Worm (Caenorhabditis elegans) whole organism, young adult: ENCODE measurements around the gene F54D10.5.

Experiments
- him-1 ChIP-seq: sonication (generic microtip); optimal IDR thresholded peaks from 2 replicates; lab custom pipeline; 2016; ENCODE audit warnings: missing genotype, missing genetic modification reagents, missing genetic modification characterization, missing compliant biosample characterization
- lir-1 ChIP-seq: fragments of 200-800 bp; sonication (Bioruptor generic); conservative IDR thresholded peaks from 2 replicates; pipeline ENCODE4 v1.3.6; 2022; ENCODE audit warnings: missing genetic modification reagents, missing genetic modification characterization, missing compliant biosample characterization

DNA sequence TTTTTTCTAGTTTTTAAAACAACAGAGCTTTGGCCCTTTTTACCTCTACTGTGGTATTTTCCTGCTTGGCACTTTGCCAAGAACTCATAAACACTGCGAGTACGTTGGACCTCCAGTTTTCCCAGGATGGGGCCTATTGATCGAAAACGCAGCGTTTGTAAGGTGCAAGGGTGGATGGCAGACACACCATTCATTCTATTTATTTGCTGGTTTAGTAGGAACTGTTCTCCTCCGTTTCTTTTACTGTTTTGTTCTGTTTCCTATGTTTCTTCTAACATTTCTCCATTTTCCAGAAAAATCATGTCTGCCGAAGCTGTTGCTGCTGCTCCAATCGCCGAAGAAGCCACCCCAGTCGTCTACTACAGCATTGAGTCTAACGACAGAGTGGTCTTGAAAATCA lies 15.9 kb upstream of the F54D10.5 start, which contains the start of gene skr-15:
- TF ChIP-seq lir-1 (GFP tag; lab: Robert Waterston, UW) (no peak), him-1 (no peak)
